Worm (Caenorhabditis elegans): ENCODE data around the gene faah-3.

The faah-3 gene

ce11 chrIV:972811-973428 is 27.5 kb upstream of the faah-3 start:
- TF ChIP-seq hmg-4 (GFP tag; optimal IDR thresholded peaks at IDR 0.05) (no peak), ceh-36 (tag; optimal IDR thresholded peaks at IDR 0.05) (no peak), tbx-37 (GFP tag; conservative IDR thresholded peaks at IDR 0.05) (no peak), pes-1 (GFP tag; IDR thresholded peaks at IDR 0.05) (no peak), scrt-1 (GFP tag; IDR thresholded peaks at IDR 0.05) (no peak), B0310.2 (tag; optimal IDR thresholded peaks at IDR 0.05) (no peak), tra-4 (tag; optimal IDR thresholded peaks at IDR 0.05) (no peak), ceh-13 (GFP tag; optimal IDR thresholded peaks at IDR 0.05) (no peak), ama-1 (optimal IDR thresholded peaks at IDR 0.05) (no peak), F13C5.2 (tag; optimal IDR thresholded peaks at IDR 0.05) (no peak), ets-7 (tag; optimal IDR thresholded peaks at IDR 0.05) (no peak), tbx-11 (GFP tag; IDR thresholded peaks at IDR 0.05) (no peak), aly-1 (tag; optimal IDR thresholded peaks at IDR 0.05) (no peak), flt-1 (GFP tag; IDR thresholded peaks at IDR 0.05) (no peak), hnd-1 (tag; optimal IDR thresholded peaks at IDR 0.05) (no peak), hmbx-1 (tag; optimal IDR thresholded peaks at IDR 0.05) (no peak), sea-1 (GFP tag; conservative IDR thresholded peaks at IDR 0.05) (no peak)

DNA sequence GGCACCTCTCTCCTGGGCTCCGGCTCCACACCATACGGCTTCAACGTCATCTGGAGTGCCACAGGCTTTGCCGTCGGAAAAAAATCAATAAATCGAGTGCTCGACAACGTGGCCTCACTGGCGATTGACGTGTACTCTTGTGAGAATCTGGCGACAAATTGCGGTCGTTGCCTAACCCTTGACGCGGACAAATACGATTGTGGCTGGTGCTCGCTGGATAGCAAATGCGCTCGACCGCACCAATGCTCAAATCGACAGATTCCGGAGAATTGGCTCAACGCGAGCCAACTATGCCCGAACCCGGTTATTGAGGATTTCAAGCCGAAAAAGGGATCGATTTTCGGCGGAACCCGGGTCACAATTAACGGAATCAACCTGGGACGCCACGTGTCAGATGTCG is 26.9 kb upstream of the faah-3 start:
- TF ChIP-seq ets-7 (tag; optimal IDR thresholded peaks at IDR 0.05) (no peak), ceh-13 (GFP tag; optimal IDR thresholded peaks at IDR 0.05) (no peak), pes-1 (GFP tag; IDR thresholded peaks at IDR 0.05) (no peak), sea-1 (GFP tag; conservative IDR thresholded peaks at IDR 0.05) (no peak), B0310.2 (tag; optimal IDR thresholded peaks at IDR 0.05) (no peak), tbx-11 (GFP tag; IDR thresholded peaks at IDR 0.05) (no peak), flt-1 (GFP tag; IDR thresholded peaks at IDR 0.05) (no peak)

DNA sequence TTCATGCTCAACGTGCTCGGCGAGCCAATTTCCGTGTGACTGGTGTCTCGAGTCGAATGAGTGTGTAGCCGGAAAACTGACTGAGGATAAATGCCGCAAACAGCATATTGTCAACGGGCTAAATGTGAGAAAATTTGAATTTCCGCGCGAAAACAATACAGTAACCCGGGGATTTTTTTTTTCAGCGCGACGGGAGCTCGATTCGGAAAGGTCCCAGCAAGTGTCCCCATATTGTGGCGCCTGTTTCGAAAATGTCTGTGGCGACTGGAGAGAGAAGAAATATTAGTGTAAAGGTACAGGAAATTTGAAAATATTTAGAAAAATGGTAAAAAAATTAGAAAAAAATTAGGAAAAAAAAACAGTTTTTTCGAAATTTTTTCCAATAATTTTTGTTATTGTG is 25.7 kb upstream of the faah-3 start:
- TF ChIP-seq F13C5.2 (tag; optimal IDR thresholded peaks at IDR 0.05) (no peak), hmg-4 (GFP tag; optimal IDR thresholded peaks at IDR 0.05) (no peak), pes-1 (GFP tag; IDR thresholded peaks at IDR 0.05) (no peak), ceh-13 (GFP tag; optimal IDR thresholded peaks at IDR 0.05) (no peak), tbx-11 (GFP tag; IDR thresholded peaks at IDR 0.05) (no peak), scrt-1 (GFP tag; IDR thresholded peaks at IDR 0.05) (no peak), tbx-37 (GFP tag; conservative IDR thresholded peaks at IDR 0.05) (no peak), ets-7 (tag; optimal IDR thresholded peaks at IDR 0.05) (no peak)

ce11 chrIV:961862-962261 is 16.4 kb upstream of the faah-3 start:
- TF ChIP-seq sea-1 (GFP tag; conservative IDR thresholded peaks at IDR 0.05) (no peak), pes-1 (GFP tag; IDR thresholded peaks at IDR 0.05) (no peak), scrt-1 (GFP tag; IDR thresholded peaks at IDR 0.05) (no peak), ama-1 (optimal IDR thresholded peaks at IDR 0.05) (no peak), tbx-37 (GFP tag; conservative IDR thresholded peaks at IDR 0.05) (no peak), F13C5.2 (tag; optimal IDR thresholded peaks at IDR 0.05) (no peak), tbx-11 (GFP tag; IDR thresholded peaks at IDR 0.05) (no peak), B0310.2 (tag; optimal IDR thresholded peaks at IDR 0.05) (no peak), flt-1 (GFP tag; IDR thresholded peaks at IDR 0.05) (no peak), aly-1 (tag; optimal IDR thresholded peaks at IDR 0.05) (no peak), ceh-36 (tag; optimal IDR thresholded peaks at IDR 0.05) (no peak), ceh-13 (GFP tag; optimal IDR thresholded peaks at IDR 0.05) (no peak), ets-7 (tag; optimal IDR thresholded peaks at IDR 0.05) (no peak)

DNA sequence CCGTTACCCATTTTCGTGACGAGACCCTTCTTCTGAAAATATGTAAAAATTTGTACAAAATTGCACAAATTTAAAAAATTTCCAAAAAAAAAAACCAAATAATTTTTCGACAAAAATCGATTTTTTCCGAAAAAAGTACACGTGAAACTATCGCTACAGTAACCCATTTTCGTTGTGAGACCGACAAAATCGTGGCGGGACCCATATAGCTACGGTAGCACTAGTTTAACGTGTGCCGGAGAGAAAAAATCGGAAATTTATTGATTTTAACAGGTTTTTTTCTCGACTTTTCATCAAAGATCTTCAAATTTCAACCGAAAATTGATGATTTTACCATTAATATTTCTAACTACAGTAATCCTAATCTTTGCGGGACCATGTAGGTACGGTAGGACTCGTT is 14.7 kb upstream of the faah-3 start:
- TF ChIP-seq hmg-4 (GFP tag; optimal IDR thresholded peaks at IDR 0.05) = no peak
- no peak for TF ChIP-seq tbx-37 (GFP tag; conservative IDR thresholded peaks at IDR 0.05)
- no peak for TF ChIP-seq sea-1 (GFP tag; conservative IDR thresholded peaks at IDR 0.05)
- no peak for TF ChIP-seq ceh-13 (GFP tag; optimal IDR thresholded peaks at IDR 0.05)
- no peak for TF ChIP-seq tra-4 (tag; optimal IDR thresholded peaks at IDR 0.05)
- no peak for TF ChIP-seq F13C5.2 (tag; optimal IDR thresholded peaks at IDR 0.05)
- TF ChIP-seq pes-1 (GFP tag; IDR thresholded peaks at IDR 0.05) = no peak

DNA sequence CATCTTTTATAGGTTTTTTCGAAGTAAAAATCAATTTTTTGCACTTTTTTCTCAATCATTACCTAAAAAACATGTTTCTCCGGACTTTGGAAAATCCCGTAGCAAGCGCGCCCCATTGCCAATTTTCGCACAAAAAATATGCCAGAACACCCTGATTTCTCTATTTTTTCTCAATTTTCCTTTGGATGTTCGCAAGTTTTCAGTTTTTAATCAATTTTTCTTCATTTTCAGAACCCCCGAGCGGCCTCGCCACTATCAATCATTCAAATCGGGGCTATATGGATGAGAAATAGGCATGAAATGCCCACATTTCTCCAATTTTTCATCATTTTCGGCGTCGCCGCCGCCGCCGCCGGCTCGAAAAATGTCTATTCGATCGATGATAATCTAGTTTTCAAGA is 13.8 kb upstream of the faah-3 start, which contains the start of gene plx-1:
Gene plx-1 (plus strand): TSS at position 301 of the 400 bp plus-strand sequence.
- TF ChIP-seq hnd-1 (tag; optimal IDR thresholded peaks at IDR 0.05) (no peak), aly-1 (tag; optimal IDR thresholded peaks at IDR 0.05) (no peak), flt-1 (GFP tag; IDR thresholded peaks at IDR 0.05) (no peak), sea-1 (GFP tag; conservative IDR thresholded peaks at IDR 0.05) (no peak), ama-1 (optimal IDR thresholded peaks at IDR 0.05) (no peak), tbx-37 (GFP tag; conservative IDR thresholded peaks at IDR 0.05) (no peak), F13C5.2 (tag; optimal IDR thresholded peaks at IDR 0.05) (no peak), ets-7 (tag; optimal IDR thresholded peaks at IDR 0.05) (no peak), ceh-13 (GFP tag; optimal IDR thresholded peaks at IDR 0.05) (no peak), hmg-4 (GFP tag; optimal IDR thresholded peaks at IDR 0.05) (no peak), scrt-1 (GFP tag; IDR thresholded peaks at IDR 0.05) (no peak), B0310.2 (tag; optimal IDR thresholded peaks at IDR 0.05) (no peak), pes-1 (GFP tag; IDR thresholded peaks at IDR 0.05) (no peak), hmbx-1 (tag; optimal IDR thresholded peaks at IDR 0.05) (no peak), ceh-36 (tag; optimal IDR thresholded peaks at IDR 0.05) (no peak), tra-4 (tag; optimal IDR thresholded peaks at IDR 0.05) (no peak), tbx-11 (GFP tag; IDR thresholded peaks at IDR 0.05) (no peak)

DNA sequence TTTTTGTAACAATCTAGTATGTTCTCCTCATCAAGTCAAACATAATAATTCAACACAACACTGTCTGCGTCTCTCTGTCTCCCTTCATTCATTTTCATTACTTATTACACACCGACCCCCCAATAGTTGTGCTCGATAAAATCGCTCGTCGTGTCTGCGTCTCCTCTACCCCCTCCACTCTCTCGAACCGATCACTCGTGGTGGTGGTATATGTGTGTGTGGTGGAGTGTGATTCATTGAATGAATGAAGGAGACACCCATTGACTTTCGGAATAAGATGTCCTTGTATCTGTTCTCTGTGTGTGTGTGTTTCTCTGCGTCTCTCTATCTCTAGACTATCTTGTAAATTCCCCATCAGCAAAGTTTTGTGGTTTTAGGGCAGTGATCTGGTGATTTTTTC is 12.4 kb upstream of the faah-3 start:
- no peak for TF ChIP-seq ama-1 (optimal IDR thresholded peaks at IDR 0.05)
- TF ChIP-seq hmg-4 (GFP tag; optimal IDR thresholded peaks at IDR 0.05) = peak; percentile 53

DNA sequence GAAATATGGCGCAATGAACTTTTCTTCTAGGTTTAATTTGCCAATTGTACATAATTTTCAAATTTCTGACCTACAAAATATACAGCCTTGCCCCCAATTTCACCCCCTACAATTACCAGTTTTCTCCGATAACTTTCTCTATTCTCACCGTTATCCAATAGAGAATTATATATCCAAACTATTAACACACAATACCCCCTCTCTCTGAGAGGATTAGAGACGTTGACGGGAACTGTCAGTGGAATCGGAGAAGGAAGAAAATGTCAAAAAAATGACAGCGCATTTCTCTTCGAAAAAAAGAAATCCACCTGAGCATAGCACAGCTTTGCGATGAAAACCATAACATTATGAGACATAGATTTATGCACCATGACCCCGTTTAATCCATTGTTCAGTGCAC is 7.7 kb upstream of the faah-3 start:
- no peak for TF ChIP-seq B0310.2 (tag; optimal IDR thresholded peaks at IDR 0.05)

Measured in whole organism, early embryonic.